Worm (Caenorhabditis elegans) whole organism, young adult: Measurements from ENCODE around the gene K02G10.5.

Source experiments
- K12H6.12 ChIP-seq: fragments of 200-800 bp; sonication (Bioruptor generic); optimal IDR thresholded peaks from 2 replicates; lab custom pipeline; 2018; ENCODE audit warnings: mild to moderate bottlenecking, missing genetic modification characterization, missing compliant biosample characterization
- ama-1 ChIP-seq, 3 experiments: fragments of 150-350 bp in 1 of 3; sonication (generic microtip) in 2 of 3; optimal IDR thresholded peaks; 2 replicates each; lab custom pipeline; 2014 to 2018; ENCODE audit warnings: missing biosample characterization in 2 of 3, missing genetic modification characterization in 2 of 3, missing genetic modification reagents in 2 of 3
- aptf-3 ChIP-seq: fragments of 200-800 bp; sonication (Bioruptor generic); IDR thresholded peaks from 2 replicates; pipeline ENCODE4 v1.3.6; 2022; ENCODE audit warnings: missing genetic modification characterization, missing compliant biosample characterization
- ceh-91 ChIP-seq: fragments of 200-800 bp; sonication (Bioruptor generic); IDR thresholded peaks from 2 replicates; pipeline ENCODE4 v1.3.6; 2022; ENCODE audit warnings: missing genetic modification reagents, missing genetic modification characterization, missing compliant biosample characterization
- die-1 ChIP-seq: sonication (generic microtip); optimal IDR thresholded peaks from 2 replicates; lab custom pipeline; 2016; ENCODE audit warnings: missing genotype, mild to moderate bottlenecking, missing genetic modification characterization, missing compliant biosample characterization
- lsy-27 ChIP-seq: sonication (generic microtip); optimal IDR thresholded peaks from 2 replicates; lab custom pipeline; 2017; ENCODE audit warnings: missing genetic modification characterization, mild to moderate bottlenecking, missing compliant biosample characterization, antibody characterized with exemption, missing genotype, borderline replicate concordance; ENCODE audit not compliant: insufficient read depth
- mxl-1 ChIP-seq: sonication (generic microtip); optimal IDR thresholded peaks from 2 replicates; lab custom pipeline; 2016; ENCODE audit warnings: missing genetic modification characterization, missing compliant biosample characterization
- nhr-27 ChIP-seq: fragments of 200-800 bp; sonication (Bioruptor generic); optimal IDR thresholded peaks from 2 replicates; lab custom pipeline; 2018; ENCODE audit warnings: mild to moderate bottlenecking, missing genetic modification characterization, moderate library complexity, missing compliant biosample characterization
- snpc-4 ChIP-seq, 5 experiments: fragments of 150-350 bp in 1 of 5; sonication (generic microtip) in 4 of 5; optimal IDR thresholded peaks; 2 replicates each; lab custom pipeline; 2014 to 2018; ENCODE audit warnings: missing genetic modification characterization in 5 of 5, missing biosample characterization in 3 of 5, antibody characterized with exemption in 2 of 5, mild to moderate bottlenecking in 2 of 5, missing compliant biosample characterization in 2 of 5, missing genotype in 2 of 5, moderate library complexity in 2 of 5, missing genetic modification reagents in 1 of 5
- unc-62 ChIP-seq: fragments of 150-350 bp; optimal IDR thresholded peaks from 2 replicates; lab custom pipeline; 2014; ENCODE audit warnings: missing biosample characterization, missing genetic modification reagents, missing genetic modification characterization
- zim-3 ChIP-seq: sonication (generic microtip); optimal IDR thresholded peaks from 2 replicates; lab custom pipeline; 2017; ENCODE audit warnings: mild to moderate bottlenecking, missing genetic modification characterization, moderate library complexity, missing compliant biosample characterization

DNA sequence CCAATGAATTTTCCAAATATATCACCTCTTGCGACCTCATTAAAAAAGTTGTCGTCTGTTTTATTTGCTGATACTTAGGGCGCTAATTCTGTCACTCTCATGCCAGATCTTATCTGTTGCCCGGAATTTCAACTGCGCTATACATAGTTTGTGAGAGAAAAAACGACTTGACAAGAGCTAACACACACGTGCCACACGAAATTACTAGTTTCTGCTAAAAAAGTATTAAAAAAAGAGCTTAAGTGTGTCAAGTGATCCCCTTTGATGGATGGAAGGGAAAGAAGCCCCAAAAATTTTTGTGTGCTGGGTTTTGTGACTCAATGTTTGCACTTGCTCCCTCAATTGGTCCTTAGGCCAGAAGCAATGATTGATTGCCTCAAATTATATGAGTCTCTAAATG, 49.6 kb upstream of the K02G10.5 start:
- no peak for TF ChIP-seq snpc-4 (GFP tag; optimal IDR thresholded peaks at IDR 0.05; lab: Kevin White, UChicago)
- no peak for TF ChIP-seq snpc-4 (tag; optimal IDR thresholded peaks at IDR 0.05; lab: Kevin White, UChicago)
- no peak for TF ChIP-seq zim-3 (tag; lab: Kevin White, UChicago)
- TF ChIP-seq ama-1 (optimal IDR thresholded peaks at IDR 0.05; lab: Kevin White, UChicago): no peak
- TF ChIP-seq ama-1 (GFP tag; optimal IDR thresholded peaks at IDR 0.05; lab: Kevin White, UChicago): no peak
- TF ChIP-seq unc-62 (GFP tag; lab: Kevin White, UChicago): no peak
- TF ChIP-seq lsy-27 (tag; lab: Kevin White, UChicago): no peak
- no peak for TF ChIP-seq nhr-27
- no peak for TF ChIP-seq mxl-1
- TF ChIP-seq aptf-3 (GFP tag; lab: Robert Waterston, UW): no peak
- no peak for TF ChIP-seq die-1 (tag; lab: Kevin White, UChicago)
- no peak for TF ChIP-seq K12H6.12 (tag; lab: Kevin White, UChicago)
- no peak for TF ChIP-seq ceh-91 (GFP tag; lab: Robert Waterston, UW)
